Worm (Caenorhabditis elegans) whole organism, L1 larva: Measurements from ENCODE around the gene ins-5.
"Not testable (repeated sequence)": the region's sequence is repeated elsewhere in the genome, so short reads cannot be mapped to it uniquely, and the experiment has no call there.

Experiments
- C34B4.2 ChIP-seq: sonication (generic microtip); optimal IDR thresholded peaks from 2 replicates; lab custom pipeline; 2017; ENCODE audit warnings: mild to moderate bottlenecking, missing genetic modification characterization, missing compliant biosample characterization
- F16B12.6 ChIP-seq: fragments of 150-350 bp; optimal IDR thresholded peaks from 2 replicates; lab custom pipeline; 2014; ENCODE audit warnings: missing biosample characterization, missing genetic modification characterization
- Y116A8C.19 ChIP-seq: sonication (generic microtip); optimal IDR thresholded peaks from 2 replicates; lab custom pipeline; 2016; ENCODE audit warnings: missing compliant biosample characterization, missing genetic modification characterization, borderline replicate concordance
- aha-1 ChIP-seq: fragments of 150-350 bp; optimal IDR thresholded peaks from 2 replicates; lab custom pipeline; 2014; ENCODE audit warnings: missing biosample characterization, missing genetic modification characterization
- alr-1 ChIP-seq: fragments of 200-800 bp; sonication (Bioruptor generic); optimal IDR thresholded peaks from 2 replicates; lab custom pipeline; 2018; ENCODE audit warnings: borderline replicate concordance, mild to moderate bottlenecking, missing genetic modification characterization, missing compliant biosample characterization
- ama-1 ChIP-seq: fragments of 150-350 bp; optimal IDR thresholded peaks from 2 replicates; lab custom pipeline; 2014
- blmp-1 ChIP-seq: fragments of 150-350 bp; optimal IDR thresholded peaks from 2 replicates; lab custom pipeline; 2014; ENCODE audit warnings: missing biosample characterization, missing genetic modification characterization
- ceh-63 ChIP-seq: fragments of 200-800 bp; sonication (Bioruptor generic); optimal IDR thresholded peaks from 2 replicates; lab custom pipeline; 2018; ENCODE audit warnings: mild to moderate bottlenecking, missing genetic modification characterization, missing compliant biosample characterization
- ceh-8 ChIP-seq: fragments of 200-800 bp; sonication (Bioruptor generic); optimal IDR thresholded peaks from 2 replicates; lab custom pipeline; 2018; ENCODE audit warnings: mild to moderate bottlenecking, missing genetic modification characterization, moderate library complexity, missing compliant biosample characterization
- ceh-82 ChIP-seq, 3 experiments: fragments of 150-350 bp in 1 of 3; sonication (generic microtip) in 2 of 3; optimal IDR thresholded peaks; 2 replicates each; lab custom pipeline; 2014 to 2017; ENCODE audit warnings: missing biosample characterization in 3 of 3, missing genetic modification characterization in 3 of 3
- ceh-88 ChIP-seq: fragments of 200-800 bp; sonication (Bioruptor generic); IDR thresholded peaks from 2 replicates; pipeline ENCODE4 v1.3.6; 2022; ENCODE audit warnings: missing genetic modification characterization, missing compliant biosample characterization
- dpl-1 ChIP-seq, 3 experiments: fragments of 150-350 bp in 2 of 3; sonication (generic microtip) in 1 of 3; optimal IDR thresholded peaks; 2 replicates each; lab custom pipeline; 2014 to 2017; ENCODE audit warnings: missing biosample characterization in 3 of 3, missing genetic modification characterization in 3 of 3, missing genetic modification reagents in 3 of 3
- egl-13 ChIP-seq: sonication (generic microtip); optimal IDR thresholded peaks from 2 replicates; lab custom pipeline; 2016; ENCODE audit warnings: missing genotype, missing genetic modification reagents, missing genetic modification characterization, missing compliant biosample characterization
- elt-2 ChIP-seq: sonication (generic microtip); optimal IDR thresholded peaks from 2 replicates; lab custom pipeline; 2016; ENCODE audit warnings: missing genetic modification characterization, mild to moderate bottlenecking, inconsistent platforms, missing compliant biosample characterization, missing genetic modification reagents
- elt-3 ChIP-seq, 6 experiments: fragments of 150-350 bp in 1 of 6; sonication (generic microtip); optimal IDR thresholded peaks; 2 replicates each; lab custom pipeline; 2017 to 2018; ENCODE audit warnings: missing biosample characterization in 6 of 6, missing genetic modification characterization in 6 of 6, inconsistent platforms in 1 of 6
- hlh-17 ChIP-seq: fragments of 200-800 bp; sonication (Bioruptor generic); optimal IDR thresholded peaks from 2 replicates; lab custom pipeline; 2018; ENCODE audit warnings: missing genetic modification characterization, mild to moderate bottlenecking, missing compliant biosample characterization, moderate library complexity, borderline replicate concordance
- hlh-4 ChIP-seq: sonication (generic microtip); optimal IDR thresholded peaks from 2 replicates; lab custom pipeline; 2016; ENCODE audit warnings: mild to moderate bottlenecking, missing genetic modification characterization, missing compliant biosample characterization
- isw-1 ChIP-seq: fragments of 200-800 bp; sonication (Bioruptor generic); IDR thresholded peaks from 2 replicates; pipeline ENCODE4 v1.3.6; 2022; ENCODE audit warnings: missing genetic modification characterization, missing compliant biosample characterization
- lin-13 ChIP-seq: fragments of 150-350 bp; optimal IDR thresholded peaks from 2 replicates; lab custom pipeline; 2014; ENCODE audit warnings: missing biosample characterization, missing genetic modification reagents, missing genetic modification characterization
- lin-14 ChIP-seq: fragments of 200-800 bp; sonication (Bioruptor generic); optimal IDR thresholded peaks from 2 replicates; lab custom pipeline; 2018; ENCODE audit warnings: mild to moderate bottlenecking, missing genetic modification characterization, moderate library complexity, missing compliant biosample characterization
- lin-39 ChIP-seq: fragments of 150-350 bp; optimal IDR thresholded peaks from 2 replicates; lab custom pipeline; 2014; ENCODE audit warnings: missing biosample characterization, missing genetic modification reagents, missing genetic modification characterization
- nhr-19 ChIP-seq: fragments of 200-800 bp; sonication (Bioruptor generic); conservative IDR thresholded peaks from 2 replicates; pipeline ENCODE4 v1.3.6; 2022; ENCODE audit warnings: missing genetic modification characterization, missing compliant biosample characterization
- nhr-20 ChIP-seq: sonication (generic microtip); optimal IDR thresholded peaks from 2 replicates; lab custom pipeline; 2016; ENCODE audit warnings: mild to moderate bottlenecking, missing genetic modification characterization, missing compliant biosample characterization
- nhr-85 ChIP-seq: sonication (generic microtip); peaks from one replicate; lab custom pipeline; 2016; ENCODE audit warnings: missing genetic modification characterization, inconsistent platforms, missing compliant biosample characterization
- rnt-1 ChIP-seq: sonication (generic microtip); optimal IDR thresholded peaks from 2 replicates; lab custom pipeline; 2016; ENCODE audit warnings: mild to moderate bottlenecking, missing genetic modification characterization, moderate library complexity, missing compliant biosample characterization
- skn-1 ChIP-seq: fragments of 150-350 bp; optimal IDR thresholded peaks from 2 replicates; lab custom pipeline; 2014; ENCODE audit warnings: missing biosample characterization, missing genetic modification characterization
- snu-23 ChIP-seq: sonication (generic microtip); optimal IDR thresholded peaks from 2 replicates; lab custom pipeline; 2016; ENCODE audit warnings: missing genetic modification characterization, missing compliant biosample characterization
- sox-4 ChIP-seq: sonication (generic microtip); optimal IDR thresholded peaks from 2 replicates; lab custom pipeline; 2016; ENCODE audit warnings: missing genetic modification characterization, missing compliant biosample characterization
- tbx-2 ChIP-seq: sonication (generic microtip); optimal IDR thresholded peaks from 2 replicates; lab custom pipeline; 2016; ENCODE audit warnings: missing genetic modification characterization, missing compliant biosample characterization
- tlp-1 ChIP-seq: fragments of 150-350 bp; optimal IDR thresholded peaks from 2 replicates; lab custom pipeline; 2014; ENCODE audit warnings: missing biosample characterization, missing genetic modification characterization
- unc-86 ChIP-seq: sonication (generic microtip); optimal IDR thresholded peaks from 2 replicates; lab custom pipeline; 2016; ENCODE audit warnings: missing genetic modification characterization, missing compliant biosample characterization
- unc-98 ChIP-seq: fragments of 200-800 bp; sonication (Bioruptor generic); IDR thresholded peaks from 2 replicates; pipeline ENCODE4 v1.3.6; 2022; ENCODE audit warnings: missing genetic modification characterization, missing compliant biosample characterization
- zag-1 ChIP-seq: fragments of 150-350 bp; optimal IDR thresholded peaks from 2 replicates; lab custom pipeline; 2014; ENCODE audit warnings: missing biosample characterization, missing genetic modification characterization
- zip-4 ChIP-seq: fragments of 200-800 bp; sonication (Bioruptor generic); optimal IDR thresholded peaks from 2 replicates; lab custom pipeline; 2018; ENCODE audit warnings: mild to moderate bottlenecking, missing genetic modification characterization, moderate library complexity, missing compliant biosample characterization

Gene ins-5

DNA sequence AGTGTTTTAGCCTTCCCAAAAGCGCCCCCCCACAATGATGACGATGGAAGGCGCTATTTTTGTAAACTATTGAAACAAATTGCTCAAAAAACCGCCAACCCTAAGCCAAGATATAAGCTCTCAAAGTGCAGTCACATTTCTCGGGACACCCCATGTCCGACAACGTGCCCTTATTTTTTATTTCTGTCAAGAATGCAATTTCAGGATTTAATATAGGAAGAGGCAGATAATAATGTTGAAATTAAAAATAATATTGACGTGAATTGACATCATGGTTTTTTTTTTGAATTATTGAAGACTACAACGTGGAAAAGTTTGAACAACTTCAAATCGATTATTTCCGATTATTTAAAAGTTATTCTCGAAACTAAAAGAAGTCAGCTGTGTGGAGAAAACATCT is 16.7 kb downstream of the ins-5 start, which contains the start of gene ZK84.2:
Gene ZK84.2, plus strand, starts transcription at position 301 of the 400 bp plus-strand sequence.
- not testable (repeated sequence) for TF ChIP-seq Y116A8C.19 (tag; lab: Kevin White, UChicago); lin-13; tlp-1 (tag; lab: Kevin White, UChicago)

DNA sequence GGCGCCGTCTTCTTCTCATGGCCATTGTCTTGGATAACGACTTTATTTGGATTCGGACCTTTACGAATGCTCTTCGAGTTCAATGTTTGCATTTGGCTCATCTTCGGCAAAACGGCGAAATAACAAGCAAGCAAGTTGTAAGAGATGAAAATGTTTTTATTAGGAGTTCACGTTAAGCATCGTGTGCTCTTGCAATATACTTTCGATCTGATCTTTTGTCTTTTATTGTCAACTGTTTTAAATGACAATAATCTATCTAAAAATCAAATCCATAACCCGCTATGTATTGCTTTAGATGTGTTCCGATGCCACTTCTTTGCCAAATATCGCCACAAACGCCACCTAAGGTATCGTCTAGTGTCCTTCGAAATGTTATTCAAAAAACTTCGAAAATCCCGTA is 19.1 kb downstream of the ins-5 start, which contains the start of gene ZK84.5:
Gene ZK84.5, minus strand, starts transcription at position 101 of the 400 bp plus-strand sequence.
- TF ChIP-seq rnt-1 (no peak), ceh-82 (tag; optimal IDR thresholded peaks at IDR 0.05; lab: Kevin White, UChicago) (no peak)

DNA sequence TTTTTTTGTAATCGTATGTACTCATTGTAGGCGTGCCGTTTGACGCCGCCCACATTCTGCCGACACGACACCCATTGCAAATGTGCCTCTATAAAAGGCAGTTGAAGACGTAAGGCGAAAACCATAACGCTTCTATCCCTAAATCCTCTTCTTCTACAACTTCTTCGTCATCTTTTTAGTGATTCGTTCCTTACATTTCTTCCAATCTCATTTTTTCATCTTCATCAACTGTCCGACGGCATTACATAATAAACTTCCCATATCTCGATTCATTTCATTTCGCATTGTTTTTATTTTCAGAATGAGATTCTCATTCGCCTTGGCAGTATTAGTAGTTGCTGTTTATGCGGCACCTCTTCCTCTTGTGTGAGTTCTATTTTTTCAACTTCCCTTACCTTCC is 23.0 kb downstream of the ins-5 start, which contains the start of gene ZK84.1:
Gene ZK84.1, plus strand, starts transcription at position 301 of the 400 bp plus-strand sequence.
- no peak for TF ChIP-seq isw-1 (GFP tag; lab: Robert Waterston, UW)
- no peak for TF ChIP-seq unc-98 (GFP tag; lab: Robert Waterston, UW)
- no peak for TF ChIP-seq hlh-4
- no peak for TF ChIP-seq sox-4
- TF ChIP-seq lin-39, result no peak
- no peak for TF ChIP-seq nhr-85 (tag; lab: Kevin White, UChicago)
- no peak for TF ChIP-seq F16B12.6 (tag; lab: Kevin White, UChicago)

DNA sequence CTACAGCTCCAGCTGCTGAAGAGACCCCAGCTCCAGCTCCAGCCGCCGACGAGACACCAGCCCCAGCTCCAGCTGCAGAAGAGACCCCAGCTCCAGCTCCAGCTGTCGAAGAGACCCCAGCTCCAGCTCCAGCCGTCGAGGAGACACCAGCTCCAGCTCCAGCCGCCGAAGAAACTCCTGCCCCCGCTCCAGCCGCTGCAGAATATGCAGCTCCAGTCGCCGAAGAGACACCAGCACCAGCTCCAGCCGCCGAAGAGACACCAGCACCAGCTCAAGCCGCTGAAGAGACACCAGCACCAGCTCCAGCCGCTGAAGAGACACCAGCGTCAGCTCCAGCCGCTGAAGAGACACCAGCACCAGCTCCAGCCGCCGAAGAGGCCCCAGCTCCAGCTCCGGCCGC is 25.2 kb downstream of the ins-5 start:
- TF ChIP-seq ama-1 (lab: Kevin White, UChicago) (no peak), ceh-8 (GFP tag; lab: Kevin White, UChicago) (peak; percentile 30)

DNA sequence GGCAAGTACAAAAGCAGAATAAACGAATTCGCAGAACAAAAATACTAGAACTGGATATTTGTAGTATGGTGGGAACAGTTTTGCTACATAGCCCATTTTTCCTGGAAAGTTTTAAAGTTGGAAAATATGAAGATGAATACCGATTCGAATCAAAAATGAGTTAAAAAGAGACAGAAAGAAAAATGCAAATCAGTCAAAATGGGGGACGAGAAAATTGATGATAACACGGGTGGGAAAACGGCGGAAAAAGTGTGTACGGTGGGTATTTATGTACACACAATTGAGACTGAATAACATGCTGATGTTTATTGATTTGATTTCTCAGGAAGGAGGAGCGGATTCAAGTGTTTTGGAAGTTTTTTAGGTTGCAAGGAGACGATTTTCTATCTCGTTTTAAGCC is 27.5 kb downstream of the ins-5 start, which contains the start of gene R12C12.9:
Gene R12C12.9, minus strand, starts transcription at position 101 of the 400 bp plus-strand sequence.
- no peak for TF ChIP-seq ceh-88
- peak; percentile 3 for TF ChIP-seq elt-2 (tag; lab: Kevin White, UChicago)

DNA sequence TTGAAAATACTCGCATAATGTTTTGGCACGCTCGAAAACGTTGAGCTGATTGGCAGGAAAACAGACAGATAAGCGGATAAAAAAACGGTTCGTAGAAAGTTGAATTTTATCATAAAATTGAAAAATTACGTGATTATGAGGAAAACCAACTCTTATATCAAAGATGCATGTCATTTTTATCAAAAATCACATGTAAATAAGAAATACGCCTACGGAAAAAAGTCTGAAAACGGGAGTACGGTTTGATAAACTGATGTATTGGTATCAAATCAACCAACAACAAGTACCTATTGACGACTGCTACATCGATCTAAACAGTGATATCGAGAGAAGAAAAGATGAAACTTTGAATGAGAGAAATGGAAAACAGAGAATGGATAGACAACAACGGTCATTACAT is 28.3 kb downstream of the ins-5 start:
- no peak for TF ChIP-seq alr-1 (tag; lab: Kevin White, UChicago)
- TF ChIP-seq C34B4.2, result no peak
- TF ChIP-seq aha-1, result no peak
- TF ChIP-seq elt-3 (tag; optimal IDR thresholded peaks at IDR 0.05; lab: Kevin White, UChicago), result peak in 1 of 6 experiments; percentile 53
- no peak for TF ChIP-seq nhr-19 (GFP tag; lab: Robert Waterston, UW)
- TF ChIP-seq tbx-2 (tag; lab: Kevin White, UChicago), result no peak
- no peak for TF ChIP-seq zag-1 (tag; lab: Kevin White, UChicago)
- TF ChIP-seq ama-1 (lab: Kevin White, UChicago), result no peak
- no peak for TF ChIP-seq egl-13 (tag; lab: Kevin White, UChicago)
- no peak for TF ChIP-seq ceh-63
- no peak for TF ChIP-seq Y116A8C.19 (tag; lab: Kevin White, UChicago)
- TF ChIP-seq zip-4, result no peak
- TF ChIP-seq blmp-1, result peak; percentile 61
- TF ChIP-seq unc-86 (tag; lab: Kevin White, UChicago), result no peak
- no peak for TF ChIP-seq hlh-17 (GFP tag; lab: Kevin White, UChicago)
- peak; percentile 16 for TF ChIP-seq nhr-85 (tag; lab: Kevin White, UChicago)
- TF ChIP-seq snu-23 (GFP tag; lab: Kevin White, UChicago), result peak; percentile 5
- TF ChIP-seq dpl-1 (GFP tag; optimal IDR thresholded peaks at IDR 0.05; lab: Kevin White, UChicago), result no peak
- peak; percentile 40 for TF ChIP-seq lin-14 (GFP tag; lab: Kevin White, UChicago)
- TF ChIP-seq nhr-20 (tag; lab: Kevin White, UChicago), result peak; percentile 24
- TF ChIP-seq ceh-8 (GFP tag; lab: Kevin White, UChicago), result no peak
- TF ChIP-seq unc-98 (GFP tag; lab: Robert Waterston, UW), result no peak
- peak; percentile 89 for TF ChIP-seq elt-2 (tag; lab: Kevin White, UChicago)
- TF ChIP-seq tlp-1 (tag; lab: Kevin White, UChicago), result no peak
- TF ChIP-seq hlh-4, result no peak
- no peak for TF ChIP-seq skn-1
- TF ChIP-seq, all 84 proteins: peak for 7
